Fruit fly (Drosophila melanogaster): ENCODE results near the gene CG4960.

The CG4960 gene

dm6 chr3R:25775269-25775668 lies 11.8 kb downstream of the CG4960 start, which contains the start of the genes CG17197 and CG17198:
Gene CG17197, minus strand, starts transcription at chr3R:25775369.
Gene CG17198, minus strand, starts transcription at chr3R:25775369.
- TF ChIP-seq CG17801 (GFP tag; optimal IDR thresholded peaks at IDR 0.05; ENCODE audit: partially characterized antibody), result no peak

DNA sequence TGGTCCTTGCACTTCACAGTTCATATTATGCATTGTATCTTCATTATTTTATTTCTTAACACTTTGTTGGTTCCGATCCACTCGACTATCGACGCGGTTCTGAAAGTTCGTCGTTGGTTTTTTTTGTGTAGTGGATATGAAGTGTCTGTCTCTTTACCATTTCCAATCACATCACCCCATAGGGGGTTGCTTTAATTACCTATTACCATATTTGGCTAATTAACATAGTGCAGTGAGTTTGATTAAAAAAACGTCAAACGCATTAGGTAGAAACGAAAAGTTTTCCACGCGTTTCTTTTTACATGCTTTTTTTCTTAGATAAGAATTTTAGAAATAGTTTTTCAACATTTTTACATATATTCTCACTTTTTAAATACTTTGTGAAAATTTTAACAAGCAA lies 24.1 kb downstream of the CG4960 start, which contains the start of gene LpR1:
TSS of gene LpR1 (minus strand) at position 101 of the 400 bp plus-strand sequence.
- TF ChIP-seq CG17801 (GFP tag; optimal IDR thresholded peaks at IDR 0.05; ENCODE audit: partially characterized antibody), result no peak

DNA sequence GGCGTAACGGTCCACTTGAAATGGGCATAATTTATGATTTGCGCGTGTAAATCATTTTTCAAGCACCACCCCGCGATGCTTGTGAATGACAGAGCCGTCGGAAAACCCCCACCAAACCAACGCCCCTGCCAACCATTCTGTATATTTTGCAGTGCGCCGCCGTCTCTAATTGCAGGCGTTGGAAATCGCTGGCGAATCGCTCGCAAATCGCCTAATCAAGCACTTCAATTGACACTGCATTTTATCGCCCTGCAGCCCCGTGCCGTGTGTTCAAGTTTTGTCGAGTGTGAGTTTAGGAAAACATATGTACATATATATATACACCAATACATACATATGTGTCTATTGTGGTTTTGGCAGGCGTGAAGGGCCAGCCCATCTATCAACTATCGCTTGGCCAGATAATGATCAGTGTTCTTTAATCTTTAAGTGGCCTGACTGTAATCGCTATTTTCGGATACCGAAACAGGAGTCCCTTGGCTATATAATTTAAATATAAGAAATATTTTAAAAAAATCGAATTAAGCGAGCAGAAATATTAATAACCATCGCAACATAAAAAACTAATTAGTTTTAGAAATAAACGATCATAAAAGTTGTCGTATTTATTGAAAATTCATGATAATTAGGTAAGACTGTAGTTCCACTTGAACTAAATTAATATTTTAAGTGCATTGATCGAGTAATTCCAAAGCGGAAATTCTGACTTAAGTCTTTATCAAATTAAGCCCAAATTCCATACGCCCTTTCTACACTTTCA lies 24.9 kb downstream of the CG4960 start:
- TF ChIP-seq CG17801 (GFP tag; optimal IDR thresholded peaks at IDR 0.05; ENCODE audit: partially characterized antibody), result no peak

- TF ChIP-seq CG17801 (GFP tag; optimal IDR thresholded peaks at IDR 0.05; ENCODE audit: partially characterized antibody), result no peak
Observed at dm6 chr3R:25760190-25760589, 26.9 kb downstream of the CG4960 start.

DNA sequence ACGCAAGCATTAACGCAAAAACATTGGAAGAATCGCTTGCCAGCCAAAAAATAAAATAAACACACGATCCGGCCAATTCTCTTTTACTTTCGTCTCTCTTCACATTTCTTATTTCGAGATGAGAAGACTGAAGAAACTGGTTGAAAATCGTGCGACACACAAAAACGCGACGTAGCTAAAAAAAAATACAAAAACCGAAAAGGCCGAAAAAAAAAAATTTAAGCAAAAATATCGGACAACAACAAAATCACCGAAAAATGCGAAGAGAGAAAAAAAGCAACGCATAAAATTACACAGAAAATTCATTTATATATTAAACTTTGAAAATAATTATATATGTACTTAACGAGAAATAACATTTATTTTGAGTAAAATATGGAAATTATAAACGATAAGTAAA lies 27.7 kb downstream of the CG4960 start:
- no peak for TF ChIP-seq CG17801 (GFP tag; optimal IDR thresholded peaks at IDR 0.05; ENCODE audit: partially characterized antibody)

DNA sequence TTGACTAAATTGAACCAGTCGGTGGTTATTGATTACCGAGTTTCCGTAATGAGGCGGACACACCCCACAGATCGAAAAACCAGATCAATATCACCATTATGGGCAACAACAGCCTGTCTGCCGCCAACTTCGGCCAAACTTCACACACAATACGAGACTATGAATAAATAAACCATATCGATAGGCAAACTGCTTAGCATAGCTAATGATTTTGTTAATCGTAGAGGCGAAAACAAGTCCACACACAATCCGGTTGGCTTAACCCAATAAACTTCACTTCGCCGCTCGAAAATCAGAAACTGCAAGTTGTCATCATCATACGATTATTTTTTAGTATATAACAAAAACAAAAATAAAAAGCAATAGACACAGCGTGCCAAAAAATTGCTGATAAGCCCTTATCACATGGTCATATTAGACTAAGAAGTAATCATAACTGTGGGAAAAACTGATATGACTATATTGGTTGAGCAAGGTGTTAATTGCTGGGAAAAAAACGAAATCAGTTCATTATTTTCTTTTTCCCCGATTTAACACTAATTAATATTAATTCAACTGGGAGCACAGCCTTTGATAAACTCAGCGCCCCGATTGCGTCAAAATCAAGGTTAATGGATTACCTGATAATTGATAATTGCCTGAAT lies 31.1 kb downstream of the CG4960 start:
- no peak for TF ChIP-seq CG17801 (GFP tag; optimal IDR thresholded peaks at IDR 0.05; ENCODE audit: partially characterized antibody)

- TF ChIP-seq CG17801 (GFP tag; optimal IDR thresholded peaks at IDR 0.05; ENCODE audit: partially characterized antibody), result no peak
Observed at dm6 chr3R:25754844-25755429, 32.2 kb downstream of the CG4960 start.

DNA sequence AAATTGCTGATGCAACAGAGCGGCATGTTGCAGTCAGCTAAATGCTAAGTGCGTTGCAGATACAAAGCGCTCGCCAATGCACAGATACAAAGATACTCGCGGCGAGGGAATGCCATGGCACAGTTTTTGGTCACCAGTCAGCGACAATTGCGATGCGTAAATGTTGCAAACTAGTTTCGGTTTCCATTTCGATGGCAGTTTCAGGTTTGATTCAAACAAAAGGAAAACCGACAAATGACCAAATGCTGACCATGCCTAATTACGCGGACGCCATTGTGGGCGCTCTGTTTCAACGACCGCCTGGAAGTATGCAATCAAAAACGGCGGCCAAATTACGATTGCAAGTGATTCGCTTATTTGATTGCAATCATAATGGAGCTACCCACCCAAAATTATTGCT lies 33.3 kb downstream of the CG4960 start:
- no peak for TF ChIP-seq CG17801 (GFP tag; optimal IDR thresholded peaks at IDR 0.05; ENCODE audit: partially characterized antibody)

DNA sequence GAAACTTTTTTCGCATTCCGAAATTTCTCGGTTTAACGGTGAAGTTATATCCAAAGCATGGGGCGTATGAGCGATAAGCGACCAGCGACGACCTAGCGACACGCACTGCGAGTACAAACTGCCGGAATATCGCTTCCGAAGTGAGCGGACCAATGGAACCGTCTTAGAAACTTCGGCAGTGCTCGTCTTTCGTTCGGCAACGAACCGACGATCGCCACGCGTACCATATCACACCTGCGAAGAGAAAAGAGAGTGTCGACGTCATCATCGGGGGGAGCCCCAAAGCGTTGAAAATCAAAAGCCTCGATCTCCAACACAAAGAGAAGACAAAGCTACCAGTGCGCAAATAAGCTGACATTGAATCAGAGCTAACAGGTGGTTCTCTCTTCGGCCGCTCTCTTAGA lies 46.7 kb downstream of the CG4960 start, which contains the start of gene LpR2:
TSS of gene LpR2 (minus strand) at position 118 of the 404 bp plus-strand sequence.
- peak; percentile 76 for TF ChIP-seq CG17801 (GFP tag; optimal IDR thresholded peaks at IDR 0.05; ENCODE audit: partially characterized antibody)

DNA sequence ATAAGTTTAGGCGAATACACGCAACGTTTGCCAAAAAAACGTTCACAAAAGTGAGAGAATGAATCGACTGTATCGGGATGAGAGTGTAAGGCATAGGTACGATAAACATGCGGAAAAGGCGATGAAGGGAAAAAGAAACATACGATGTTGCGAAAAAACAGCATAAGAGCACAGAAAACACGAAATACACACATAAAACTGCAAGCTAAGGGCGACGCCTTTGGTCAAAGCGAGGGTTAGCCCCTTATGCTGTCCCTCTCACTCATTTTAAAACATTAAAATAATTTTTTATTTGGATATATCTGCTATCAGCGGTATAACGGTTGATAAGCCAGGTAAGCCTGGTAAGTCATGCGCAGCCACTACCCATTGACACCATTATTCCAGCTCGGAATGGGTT lies 47.4 kb downstream of the CG4960 start:
- TF ChIP-seq CG17801 (GFP tag; optimal IDR thresholded peaks at IDR 0.05; ENCODE audit: partially characterized antibody), result peak; percentile 26

DNA sequence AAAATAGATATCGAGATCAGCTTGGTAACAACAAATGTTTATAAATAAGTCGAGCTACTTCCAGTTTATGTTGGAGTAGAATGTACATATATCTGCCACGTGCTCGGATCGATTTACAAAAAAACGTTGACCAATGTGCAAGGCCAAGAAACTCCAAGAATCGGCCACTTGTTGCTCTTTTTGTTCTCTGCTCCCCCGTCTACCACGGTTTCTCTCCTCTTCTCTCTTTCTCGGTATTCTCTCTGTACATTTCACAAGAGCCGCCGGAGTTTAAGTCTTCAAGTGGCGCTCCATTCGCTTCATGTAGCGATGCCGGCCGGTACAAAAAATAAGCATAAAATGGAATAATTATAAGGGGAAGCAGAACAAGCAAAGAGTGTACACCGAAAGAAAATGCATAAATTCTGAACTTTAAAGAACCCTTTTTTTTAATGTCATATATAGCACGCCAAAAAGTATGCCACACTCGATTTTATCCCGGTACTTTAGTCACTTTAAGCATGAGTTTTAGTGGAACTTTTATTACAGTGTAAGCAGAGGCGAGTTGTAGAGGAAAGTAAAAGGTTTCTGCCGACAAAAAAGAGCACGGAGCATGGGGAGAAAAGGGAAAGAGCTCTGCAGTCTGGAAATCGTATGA lies 49.2 kb downstream of the CG4960 start:
- peak; percentile 97 for TF ChIP-seq CG17801 (GFP tag; optimal IDR thresholded peaks at IDR 0.05; ENCODE audit: partially characterized antibody)
